Worm (Caenorhabditis elegans) whole organism, young adult: ENCODE measurements around the gene irld-51.

Experiments used
- F49E8.2 ChIP-seq: sonication (generic microtip); optimal IDR thresholded peaks from 3 replicates; lab custom pipeline; 2017; ENCODE audit warnings: missing genetic modification characterization, mild to moderate bottlenecking, missing compliant biosample characterization, antibody characterized with exemption, moderate library complexity; ENCODE audit not compliant: insufficient read depth
- rpc-1 ChIP-seq, 2 experiments: fragments of 150-350 bp in 1 of 2; sonication (generic microtip) in 1 of 2; optimal IDR thresholded peaks; 2 replicates each; lab custom pipeline; 2014 to 2018; ENCODE audit warnings: missing biosample characterization in 1 of 2, missing genetic modification characterization in 1 of 2, missing genetic modification reagents in 1 of 2, missing genotype in 1 of 2
- snpc-4 ChIP-seq, 5 experiments: fragments of 150-350 bp in 1 of 5; sonication (generic microtip) in 4 of 5; optimal IDR thresholded peaks; 2 replicates each; lab custom pipeline; 2014 to 2018; ENCODE audit warnings: missing genetic modification characterization in 5 of 5, missing biosample characterization in 3 of 5, antibody characterized with exemption in 2 of 5, mild to moderate bottlenecking in 2 of 5, missing compliant biosample characterization in 2 of 5, missing genotype in 2 of 5, moderate library complexity in 2 of 5, missing genetic modification reagents in 1 of 5

DNA sequence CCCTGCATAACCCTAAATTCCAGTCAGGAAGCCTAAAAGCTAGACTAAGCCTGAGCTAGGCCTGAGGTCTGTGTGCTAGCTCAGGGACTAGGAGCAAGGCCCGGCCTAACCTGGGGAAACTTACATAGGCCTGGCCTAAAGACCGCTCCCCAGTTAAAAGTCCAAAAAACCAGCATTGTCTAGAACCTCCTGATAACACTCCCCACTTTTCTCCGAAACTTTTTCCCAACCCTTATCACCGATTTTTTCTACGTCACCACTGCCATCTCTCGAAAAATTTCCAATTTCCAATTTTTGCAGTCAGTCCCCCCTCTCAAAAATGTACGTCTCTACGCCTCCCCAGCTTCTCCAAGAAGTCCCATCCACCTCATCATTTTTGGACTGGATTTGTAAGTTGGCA lies 28.9 kb downstream of the irld-51 start, which contains the start of gene ZK355.2:
- no peak for TF ChIP-seq F49E8.2 (tag; lab: Kevin White, UChicago)
- TF ChIP-seq snpc-4 (GFP tag; optimal IDR thresholded peaks at IDR 0.05; lab: Kevin White, UChicago): no peak
- TF ChIP-seq snpc-4 (tag; optimal IDR thresholded peaks at IDR 0.05; lab: Kevin White, UChicago): no peak
- TF ChIP-seq rpc-1 (optimal IDR thresholded peaks at IDR 0.05; lab: Kevin White, UChicago): no peak
- no peak for TF ChIP-seq rpc-1 (tag; optimal IDR thresholded peaks at IDR 0.05; lab: Kevin White, UChicago)
